Fruit fly (Drosophila melanogaster): Measurements from ENCODE around the gene cad.

Gene cad

dm6 chr2L:20761951-20762538, 8.5 kb upstream of the cad start (continued):
- TF ChIP-seq Hr51 (GFP tag; optimal IDR thresholded peaks at IDR 0.05) (peak in 1 of 2 experiments; percentile 64), caup (GFP tag; optimal IDR thresholded peaks at IDR 0.05; ENCODE audit: severe bottlenecking) (no peak), seq (GFP tag; IDR thresholded peaks at IDR 0.05) (peak; percentile 23; the same call in 1 of the 2 replicates), CG34422 (GFP tag; IDR thresholded peaks at IDR 0.05) (0 out of 3 replicates have a peak, but pooled peaks have one; percentile 11), CG7928 (GFP tag; optimal IDR thresholded peaks at IDR 0.05) (no peak), Xrp1 (GFP tag; IDR thresholded peaks at IDR 0.05) (peak; percentile 56), stc (GFP tag; IDR thresholded peaks at IDR 0.05) (peak; percentile 58; the same call in 1 of the 2 replicates), insv (GFP tag; optimal IDR thresholded peaks at IDR 0.05) (no peak), bsh (GFP tag; optimal IDR thresholded peaks at IDR 0.05) (peak; percentile 13 to 67), zfh1 (GFP tag; IDR thresholded peaks at IDR 0.05) (peak; percentile 35; the same call in 1 of the 3 replicates), CG12155 (GFP tag; optimal IDR thresholded peaks at IDR 0.05) (peak; percentile 9), bcd (GFP tag; optimal IDR thresholded peaks at IDR 0.05) (peak; percentile 36), CG10209 (GFP tag; optimal IDR thresholded peaks at IDR 0.05) (peak; percentile 32)

dm6 chr2L:20764663-20765062, 5.9 kb upstream of the cad start:
- no peak for TF ChIP-seq Nf-YA (GFP tag; IDR thresholded peaks at IDR 0.05)
- TF ChIP-seq CG8765 (GFP tag; IDR thresholded peaks at IDR 0.05): no peak
- no peak for TF ChIP-seq CG3163 (GFP tag; optimal IDR thresholded peaks at IDR 0.05)
- 0 out of 3 replicates have a peak, but pooled peaks have one; percentile 10 for TF ChIP-seq ci (GFP tag; IDR thresholded peaks at IDR 0.05)
- TF ChIP-seq Hr39 (optimal IDR thresholded peaks at IDR 0.05): peak; percentile 88
- no peak for TF ChIP-seq CG3838 (GFP tag; optimal IDR thresholded peaks at IDR 0.05)
- no peak for TF ChIP-seq Adf1 (GFP tag; IDR thresholded peaks at IDR 0.05)
- TF ChIP-seq caup (GFP tag; optimal IDR thresholded peaks at IDR 0.05; ENCODE audit: severe bottlenecking): no peak
- no peak for TF ChIP-seq sna (GFP tag; IDR thresholded peaks at IDR 0.05; ENCODE audit: partially characterized antibody)
- TF ChIP-seq Bgb (GFP tag; IDR thresholded peaks at IDR 0.05; ENCODE audit: partially characterized antibody): 0 out of 2 replicates have a peak, but pooled peaks have one; percentile 14
- no peak for TF ChIP-seq CG30020 (tag; optimal IDR thresholded peaks at IDR 0.05)
- no peak for TF ChIP-seq prd (optimal IDR thresholded peaks at IDR 0.05)
- TF ChIP-seq prd (GFP tag; IDR thresholded peaks at IDR 0.05): 0 out of 3 replicates have a peak, but pooled peaks have one; percentile 22
- no peak for TF ChIP-seq CG15601 (tag; optimal IDR thresholded peaks at IDR 0.05)
- TF ChIP-seq CG16779 (GFP tag; IDR thresholded peaks at IDR 0.05): no peak
- TF ChIP-seq ken (GFP tag; IDR thresholded peaks at IDR 0.05): 0 out of 3 replicates have a peak, but pooled peaks have one; percentile 6
- TF ChIP-seq Mrtf (GFP tag; IDR thresholded peaks at IDR 0.05): no peak
- TF ChIP-seq CG3726 (GFP tag; IDR thresholded peaks at IDR 0.05): 0 out of 3 replicates have a peak, but pooled peaks have one; percentile 55
- TF ChIP-seq zfh1 (GFP tag; IDR thresholded peaks at IDR 0.05): peak; percentile 8; the same call in 1 of the 3 replicates
- no peak for TF ChIP-seq BtbVII (GFP tag; optimal IDR thresholded peaks at IDR 0.05)
- TF ChIP-seq CG11696 (GFP tag; IDR thresholded peaks at IDR 0.05): no peak
- no peak for TF ChIP-seq CG17912 (GFP tag; optimal IDR thresholded peaks at IDR 0.05)
- TF ChIP-seq CG32532 (GFP tag; IDR thresholded peaks at IDR 0.05): no peak
- no peak for TF ChIP-seq ERR (GFP tag; optimal IDR thresholded peaks at IDR 0.05)

- TF ChIP-seq CG10959 (GFP tag; IDR thresholded peaks at IDR 0.05) (no peak), mam (GFP tag; optimal IDR thresholded peaks at IDR 0.05) (no peak), CG2678 (tag; optimal IDR thresholded peaks at IDR 0.05) (no peak), zen (tag; optimal IDR thresholded peaks at IDR 0.05) (peak; percentile 38), trh (GFP tag; optimal IDR thresholded peaks at IDR 0.05) (no peak), CG34376 (GFP tag; optimal IDR thresholded peaks at IDR 0.05) (no peak), D (optimal IDR thresholded peaks at IDR 0.05) (peak; percentile 88), D (GFP tag; optimal IDR thresholded peaks at IDR 0.05) (no peak), Xbp1 (GFP tag; optimal IDR thresholded peaks at IDR 0.05) (no peak), wek (GFP tag; optimal IDR thresholded peaks at IDR 0.05) (no peak), tna (GFP tag; IDR thresholded peaks at IDR 0.05; ENCODE audit: partially characterized antibody) (no peak), CG4820 (GFP tag; optimal IDR thresholded peaks at IDR 0.05) (no peak), CG14441 (GFP tag; IDR thresholded peaks at IDR 0.05) (no peak), sim (GFP tag; IDR thresholded peaks at IDR 0.05) (no peak), crol (GFP tag; IDR thresholded peaks at IDR 0.05) (no peak)
Measured at dm6 chr2L:20768568-20769071, 1.9 kb upstream of the cad start.

Data from whole organism, embryonic.